Worm (Caenorhabditis elegans) whole organism, mixed stage, embryonic: ENCODE results near the gene ZK896.1.
"Not testable (repeated sequence)": the region's sequence is repeated elsewhere in the genome, so short reads cannot be mapped to it uniquely, and the experiment has no call there.

Experiments
- bed-3 ChIP-seq: fragments of 200-800 bp; sonication (Bioruptor generic); optimal IDR thresholded peaks from 3 replicates; lab custom pipeline; 2018; ENCODE audit warnings: mild to moderate bottlenecking, missing genetic modification characterization, moderate library complexity, missing compliant biosample characterization
- blmp-1 ChIP-seq: fragments of 150-350 bp; optimal IDR thresholded peaks from 2 replicates; lab custom pipeline; 2014; ENCODE audit warnings: missing biosample characterization, missing genetic modification characterization
- ceh-39 ChIP-seq: fragments of 150-350 bp; optimal IDR thresholded peaks from 2 replicates; lab custom pipeline; 2014; ENCODE audit warnings: missing biosample characterization, missing genetic modification characterization
- ceh-43 ChIP-seq: fragments of 200-800 bp; sonication (Bioruptor generic); optimal IDR thresholded peaks from 2 replicates; lab custom pipeline; 2018; ENCODE audit warnings: mild to moderate bottlenecking, missing genetic modification characterization, moderate library complexity, missing compliant biosample characterization
- ceh-83 ChIP-seq: fragments of 200-800 bp; sonication (Bioruptor generic); optimal IDR thresholded peaks from 2 replicates; lab custom pipeline; 2018; ENCODE audit warnings: mild to moderate bottlenecking, missing genetic modification characterization, missing compliant biosample characterization
- ces-1 ChIP-seq: fragments of 150-350 bp; optimal IDR thresholded peaks from 2 replicates; lab custom pipeline; 2014; ENCODE audit warnings: missing biosample characterization, missing genetic modification reagents, missing genetic modification characterization
- cnd-1 ChIP-seq: fragments of 200-800 bp; sonication (Bioruptor generic); optimal IDR thresholded peaks from 2 replicates; lab custom pipeline; 2018; ENCODE audit warnings: mild to moderate bottlenecking, missing genetic modification characterization, missing compliant biosample characterization
- drap-1 ChIP-seq: fragments of 200-800 bp; sonication (Bioruptor generic); optimal IDR thresholded peaks from 3 replicates; lab custom pipeline; 2018; ENCODE audit warnings: mild to moderate bottlenecking, missing genetic modification characterization, missing compliant biosample characterization
- elt-3 ChIP-seq: fragments of 150-350 bp; optimal IDR thresholded peaks from 2 replicates; lab custom pipeline; 2014; ENCODE audit warnings: missing biosample characterization, missing genetic modification characterization
- flh-1 ChIP-seq: fragments of 200-800 bp; sonication (Bioruptor generic); optimal IDR thresholded peaks from 2 replicates; lab custom pipeline; 2018; ENCODE audit warnings: mild to moderate bottlenecking, missing genetic modification characterization, moderate library complexity, missing compliant biosample characterization
- ham-2 ChIP-seq: fragments of 200-800 bp; sonication (Bioruptor generic); optimal IDR thresholded peaks from 2 replicates; lab custom pipeline; 2018; ENCODE audit warnings: mild to moderate bottlenecking, missing genetic modification characterization, missing compliant biosample characterization
- hlh-1 ChIP-seq: fragments of 150-350 bp; optimal IDR thresholded peaks from 2 replicates; lab custom pipeline; 2014; ENCODE audit warnings: missing biosample characterization, missing genetic modification reagents, missing genetic modification characterization
- lin-13 ChIP-seq: fragments of 150-350 bp; optimal IDR thresholded peaks from 2 replicates; lab custom pipeline; 2014; ENCODE audit warnings: missing biosample characterization, missing genetic modification characterization
- lin-32 ChIP-seq: fragments of 200-800 bp; sonication (Bioruptor generic); optimal IDR thresholded peaks from 2 replicates; lab custom pipeline; 2018; ENCODE audit warnings: mild to moderate bottlenecking, missing genetic modification characterization, missing compliant biosample characterization
- lsy-2 ChIP-seq: fragments of 150-350 bp; optimal IDR thresholded peaks from 2 replicates; lab custom pipeline; 2014; ENCODE audit warnings: missing biosample characterization, missing genetic modification characterization
- mls-2 ChIP-seq: sonication (generic microtip); optimal IDR thresholded peaks from 2 replicates; lab custom pipeline; 2016; ENCODE audit warnings: mild to moderate bottlenecking, missing genetic modification characterization, moderate library complexity, missing compliant biosample characterization
- nhr-12 ChIP-seq: fragments of 150-350 bp; optimal IDR thresholded peaks from 2 replicates; lab custom pipeline; 2014; ENCODE audit warnings: missing biosample characterization, missing genetic modification characterization
- nhr-2 ChIP-seq: fragments of 150-350 bp; optimal IDR thresholded peaks from 2 replicates; lab custom pipeline; 2014; ENCODE audit warnings: missing biosample characterization, missing genetic modification characterization
- nhr-28 ChIP-seq: fragments of 150-350 bp; optimal IDR thresholded peaks from 2 replicates; lab custom pipeline; 2014; ENCODE audit warnings: missing biosample characterization, missing genetic modification characterization
- nhr-76 ChIP-seq: sonication (generic microtip); optimal IDR thresholded peaks from 2 replicates; lab custom pipeline; 2017; ENCODE audit warnings: missing biosample characterization, missing genetic modification characterization
- pha-4 ChIP-seq: fragments of 150-350 bp; optimal IDR thresholded peaks from 2 replicates; lab custom pipeline; 2018; ENCODE audit warnings: missing biosample characterization, missing genetic modification reagents, missing genetic modification characterization
- sem-2 ChIP-seq: fragments of 200-800 bp; sonication (Bioruptor generic); optimal IDR thresholded peaks from 2 replicates; lab custom pipeline; 2018; ENCODE audit warnings: mild to moderate bottlenecking, missing genetic modification characterization, missing compliant biosample characterization
- snpc-4 ChIP-seq: fragments of 150-350 bp; optimal IDR thresholded peaks from 2 replicates; lab custom pipeline; 2014; ENCODE audit warnings: missing biosample characterization, missing genetic modification characterization
- sptf-1 ChIP-seq: sonication (generic microtip); optimal IDR thresholded peaks from 2 replicates; lab custom pipeline; 2017; ENCODE audit warnings: mild to moderate bottlenecking, missing genetic modification characterization, moderate library complexity, missing compliant biosample characterization
- tbx-8 ChIP-seq: fragments of 200-800 bp; sonication (Bioruptor generic); optimal IDR thresholded peaks from 2 replicates; lab custom pipeline; 2018; ENCODE audit warnings: mild to moderate bottlenecking, missing genetic modification characterization, moderate library complexity, missing compliant biosample characterization
- unc-120 ChIP-seq: sonication (generic microtip); optimal IDR thresholded peaks from 2 replicates; lab custom pipeline; 2017; ENCODE audit warnings: missing genetic modification characterization, missing compliant biosample characterization; ENCODE audit not compliant: poor library complexity, severe bottlenecking
- unc-39 ChIP-seq: fragments of 150-350 bp; optimal IDR thresholded peaks from 2 replicates; lab custom pipeline; 2014; ENCODE audit warnings: missing biosample characterization, missing genetic modification characterization
- unc-62 ChIP-seq: fragments of 150-350 bp; optimal IDR thresholded peaks from 2 replicates; lab custom pipeline; 2014; ENCODE audit warnings: missing biosample characterization, missing genetic modification reagents, missing genetic modification characterization
- ztf-11 ChIP-seq: fragments of 150-350 bp; optimal IDR thresholded peaks from 2 replicates; lab custom pipeline; 2014; ENCODE audit warnings: missing biosample characterization, missing genetic modification characterization

Gene ZK896.1

ce11 chrIV:12875260-12875659, at the start of gene ZK896.1:
ZK896.1 (minus strand) TSS chrIV:12875360.
- not testable (repeated sequence) for TF ChIP-seq elt-3; ceh-83 (GFP tag; lab: Kevin White, UChicago); ceh-39 (tag; lab: Kevin White, UChicago)

- TF ChIP-seq sem-2 (GFP tag; lab: Kevin White, UChicago) (no peak), lin-32 (no peak), ham-2 (GFP tag; lab: Kevin White, UChicago) (no peak), tbx-8 (GFP tag; lab: Kevin White, UChicago) (no peak), unc-120 (tag; lab: Kevin White, UChicago) (peak; percentile 13), lin-13 (tag; lab: Kevin White, UChicago) (no peak)
Measured at ce11 chrIV:12924332-12924731, 49.2 kb upstream of the ZK896.1 start, which contains the start of gene srlf-4. srlf-4 (minus strand) TSS chrIV:12924432.

ce11 chrIV:12921027-12921426, 45.9 kb upstream of the ZK896.1 start, which contains the start of gene C32H11.4:
C32H11.4 (plus strand) TSS chrIV:12921264.
- TF ChIP-seq ces-1 (GFP tag; lab: Kevin White, UChicago) (no peak), ztf-11 (no peak), lin-32 (no peak), flh-1 (GFP tag; lab: Kevin White, UChicago) (no peak), sptf-1 (tag; lab: Kevin White, UChicago) (no peak), ham-2 (GFP tag; lab: Kevin White, UChicago) (no peak), elt-3 (no peak)

- no peak for TF ChIP-seq drap-1 (GFP tag; lab: Kevin White, UChicago)
Measured at ce11 chrIV:12920553-12920952, 45.4 kb upstream of the ZK896.1 start.

ce11 chrIV:12918256-12918655, 43.1 kb upstream of the ZK896.1 start, which contains the start of gene C32H11.3:
C32H11.3 (plus strand) TSS chrIV:12918556.
- TF ChIP-seq snpc-4 (tag; lab: Kevin White, UChicago) (no peak), bed-3 (no peak), nhr-12 (tag; lab: Kevin White, UChicago) (no peak), mls-2 (tag; lab: Kevin White, UChicago) (no peak), nhr-2 (tag; lab: Kevin White, UChicago) (no peak), ceh-43 (GFP tag; lab: Kevin White, UChicago) (no peak), ces-1 (GFP tag; lab: Kevin White, UChicago) (no peak), hlh-1 (tag; lab: Kevin White, UChicago) (no peak), cnd-1 (tag; lab: Kevin White, UChicago) (no peak), elt-3 (no peak), blmp-1 (tag; lab: Kevin White, UChicago) (no peak), pha-4 (tag; lab: Kevin White, UChicago) (no peak), ham-2 (GFP tag; lab: Kevin White, UChicago) (no peak), sem-2 (GFP tag; lab: Kevin White, UChicago) (no peak), lin-13 (tag; lab: Kevin White, UChicago) (no peak)

- no peak for TF ChIP-seq unc-120 (tag; lab: Kevin White, UChicago)
Measured at ce11 chrIV:12915479-12915878, 40.3 kb upstream of the ZK896.1 start, which contains the start of gene srz-15. srz-15 (plus strand) TSS chrIV:12915779.

- no peak for TF ChIP-seq unc-39
- TF ChIP-seq ceh-39 (tag; lab: Kevin White, UChicago): no peak
- TF ChIP-seq bed-3: no peak
- no peak for TF ChIP-seq lsy-2 (tag; lab: Kevin White, UChicago)
- TF ChIP-seq nhr-76 (tag; lab: Kevin White, UChicago): no peak
- TF ChIP-seq nhr-12 (tag; lab: Kevin White, UChicago): no peak
- no peak for TF ChIP-seq sem-2 (GFP tag; lab: Kevin White, UChicago)
- TF ChIP-seq blmp-1 (tag; lab: Kevin White, UChicago): no peak
- TF ChIP-seq sptf-1 (tag; lab: Kevin White, UChicago): no peak
- no peak for TF ChIP-seq pha-4 (tag; lab: Kevin White, UChicago)
- no peak for TF ChIP-seq lin-13 (tag; lab: Kevin White, UChicago)
- no peak for TF ChIP-seq nhr-28 (tag; lab: Kevin White, UChicago)
- no peak for TF ChIP-seq hlh-1 (tag; lab: Kevin White, UChicago)
- no peak for TF ChIP-seq unc-62 (GFP tag; lab: Kevin White, UChicago)
Measured at ce11 chrIV:12914532-12915019, 39.4 kb upstream of the ZK896.1 start, which contains the start of gene irg-6. irg-6 (minus strand) TSS chrIV:12914969.
